Worm (Caenorhabditis elegans): ENCODE results near the gene piga-1.

Gene piga-1

ce11 chrII:8661539-8661938 lies at the start of gene piga-1, which contains the start of gene eif-2Bepsilon:
Gene piga-1 (minus strand): TSS chrII:8661712.
Gene eif-2Bepsilon (plus strand): TSS chrII:8661869.
- no peak for TF ChIP-seq him-1 (tag; optimal IDR thresholded peaks at IDR 0.05)
- TF ChIP-seq W03F9.2 (tag; optimal IDR thresholded peaks at IDR 0.05): no peak
- TF ChIP-seq dao-5 (tag; optimal IDR thresholded peaks at IDR 0.05): no peak

ce11 chrII:8710317-8710716 lies 48.8 kb upstream of the piga-1 start, which contains the start of gene srg-15:
Gene srg-15 (minus strand): TSS chrII:8710417.
- no peak for TF ChIP-seq him-1 (tag; optimal IDR thresholded peaks at IDR 0.05)
- no peak for TF ChIP-seq dao-5 (tag; optimal IDR thresholded peaks at IDR 0.05)
- no peak for TF ChIP-seq W03F9.2 (tag; optimal IDR thresholded peaks at IDR 0.05)

- TF ChIP-seq him-1 (tag; optimal IDR thresholded peaks at IDR 0.05): no peak
These were observed 45.5 kb upstream of the piga-1 start, which contains the start of gene cup-16 for ce11 chrII:8707024-8707423. Gene cup-16 (plus strand): TSS chrII:8707155.

ce11 chrII:8704413-8704874 lies 42.9 kb upstream of the piga-1 start, which contains the start of gene prx-5:
Gene prx-5 (plus strand): TSS chrII:8704824.
- TF ChIP-seq him-1 (tag; optimal IDR thresholded peaks at IDR 0.05) (no peak), dao-5 (tag; optimal IDR thresholded peaks at IDR 0.05) (no peak), W03F9.2 (tag; optimal IDR thresholded peaks at IDR 0.05) (no peak)

ce11 chrII:8703729-8704128 lies 42.2 kb upstream of the piga-1 start, which contains the start of gene ceh-7:
Gene ceh-7 (minus strand): TSS chrII:8703829.
- no peak for TF ChIP-seq dao-5 (tag; optimal IDR thresholded peaks at IDR 0.05)
- TF ChIP-seq him-1 (tag; optimal IDR thresholded peaks at IDR 0.05): no peak
- TF ChIP-seq W03F9.2 (tag; optimal IDR thresholded peaks at IDR 0.05): no peak

- TF ChIP-seq him-1 (tag; optimal IDR thresholded peaks at IDR 0.05) (no peak), dao-5 (tag; optimal IDR thresholded peaks at IDR 0.05) (no peak), W03F9.2 (tag; optimal IDR thresholded peaks at IDR 0.05) (no peak)
These were observed 40.3 kb upstream of the piga-1 start, which contains the start of gene sphk-1 for ce11 chrII:8701619-8702350. Gene sphk-1 (minus strand): TSS chrII:8701669.

- TF ChIP-seq him-1 (tag; optimal IDR thresholded peaks at IDR 0.05): no peak
- no peak for TF ChIP-seq W03F9.2 (tag; optimal IDR thresholded peaks at IDR 0.05)
- TF ChIP-seq dao-5 (tag; optimal IDR thresholded peaks at IDR 0.05): no peak
These were observed 39.5 kb upstream of the piga-1 start for ce11 chrII:8701059-8701458.

ce11 chrII:8698828-8699227 lies 37.3 kb upstream of the piga-1 start, which contains the start of gene chdh-1:
Gene chdh-1 (minus strand): TSS chrII:8698928.
- TF ChIP-seq him-1 (tag; optimal IDR thresholded peaks at IDR 0.05): no peak
- TF ChIP-seq dao-5 (tag; optimal IDR thresholded peaks at IDR 0.05): no peak

- TF ChIP-seq W03F9.2 (tag; optimal IDR thresholded peaks at IDR 0.05): no peak
- no peak for TF ChIP-seq dao-5 (tag; optimal IDR thresholded peaks at IDR 0.05)
- no peak for TF ChIP-seq him-1 (tag; optimal IDR thresholded peaks at IDR 0.05)
These were observed 34.3 kb upstream of the piga-1 start, which contains the start of gene C34C6.10 for ce11 chrII:8695783-8696182. Gene C34C6.10 (minus strand): TSS chrII:8695883.

ce11 chrII:8691344-8691960 lies 29.9 kb upstream of the piga-1 start, which contains the start of gene C34C6.3:
Gene C34C6.3 (plus strand): TSS chrII:8691910.
- TF ChIP-seq dao-5 (tag; optimal IDR thresholded peaks at IDR 0.05) (no peak), W03F9.2 (tag; optimal IDR thresholded peaks at IDR 0.05) (no peak), him-1 (tag; optimal IDR thresholded peaks at IDR 0.05) (no peak)

- TF ChIP-seq him-1 (tag; optimal IDR thresholded peaks at IDR 0.05) (no peak), W03F9.2 (tag; optimal IDR thresholded peaks at IDR 0.05) (no peak), dao-5 (tag; optimal IDR thresholded peaks at IDR 0.05) (no peak)
These were observed 24.1 kb upstream of the piga-1 start, which contains the start of gene C34C6.9 for ce11 chrII:8685623-8686022. Gene C34C6.9 (plus strand): TSS chrII:8685923.

- TF ChIP-seq him-1 (tag; optimal IDR thresholded peaks at IDR 0.05): no peak
These were observed 23.3 kb upstream of the piga-1 start, which contains the start of gene hgap-2 for ce11 chrII:8684824-8685223. Gene hgap-2 (minus strand): TSS chrII:8684924.

- TF ChIP-seq dao-5 (tag; optimal IDR thresholded peaks at IDR 0.05) (no peak), W03F9.2 (tag; optimal IDR thresholded peaks at IDR 0.05) (peak; percentile 72), him-1 (tag; optimal IDR thresholded peaks at IDR 0.05) (peak; percentile 2)
These were observed 22.4 kb upstream of the piga-1 start for ce11 chrII:8683933-8684332.

- TF ChIP-seq W03F9.2 (tag; optimal IDR thresholded peaks at IDR 0.05) (no peak), him-1 (tag; optimal IDR thresholded peaks at IDR 0.05) (no peak), dao-5 (tag; optimal IDR thresholded peaks at IDR 0.05) (no peak)
These were observed 18.3 kb upstream of the piga-1 start for ce11 chrII:8679799-8680198.

Measured in whole organism, L4/young adult.